Fruit fly (Drosophila melanogaster): ENCODE data around the gene CG4558.

Gene CG4558

DNA sequence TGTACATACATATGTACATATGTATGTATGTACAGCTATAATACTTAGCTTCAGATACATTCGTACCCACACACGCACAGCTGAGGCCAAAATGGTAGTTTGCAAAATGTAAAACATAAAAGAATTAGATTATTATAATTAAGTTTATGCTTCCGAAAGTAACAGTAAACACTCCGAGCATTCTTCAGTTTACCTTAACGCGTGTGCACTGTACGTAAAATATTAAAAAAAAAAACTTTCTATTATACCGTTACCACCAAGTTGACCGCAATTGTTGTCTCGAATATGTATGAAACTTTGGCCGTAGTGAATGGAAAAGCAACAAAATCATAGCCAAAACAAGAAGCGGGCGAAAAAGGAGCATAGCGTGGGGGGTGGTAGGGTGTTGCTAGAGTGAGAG, 5.0 kb downstream of the CG4558 start:
- TF ChIP-seq CG12659 (GFP tag; optimal IDR thresholded peaks at IDR 0.05), result peak; percentile 85
- 0 out of 3 replicates have a peak, but pooled peaks have one; percentile 43 for TF ChIP-seq C15 (GFP tag; IDR thresholded peaks at IDR 0.05)
- TF ChIP-seq yki (optimal IDR thresholded peaks at IDR 0.05), result no peak
- TF ChIP-seq Spps (tag; optimal IDR thresholded peaks at IDR 0.05), result peak; percentile 50
- TF ChIP-seq pfk (GFP tag; optimal IDR thresholded peaks at IDR 0.05), result no peak
- TF ChIP-seq CG3407 (GFP tag; optimal IDR thresholded peaks at IDR 0.05), result peak; percentile 69
- TF ChIP-seq CG8089 (GFP tag; optimal IDR thresholded peaks at IDR 0.05), result peak; percentile 43
- TF ChIP-seq btn (GFP tag; optimal IDR thresholded peaks at IDR 0.05), result peak; percentile 19
- peak; percentile 79 for TF ChIP-seq CG1233 (GFP tag; optimal IDR thresholded peaks at IDR 0.05)
- TF ChIP-seq CrebB (tag; optimal IDR thresholded peaks at IDR 0.05), result peak; percentile 15
- no peak for TF ChIP-seq Tbp (GFP tag; optimal IDR thresholded peaks at IDR 0.05)
- no peak for TF ChIP-seq eve (GFP tag; optimal IDR thresholded peaks at IDR 0.05)
- peak; percentile 89 for TF ChIP-seq unpg (GFP tag; optimal IDR thresholded peaks at IDR 0.05)
- peak; percentile 87 for TF ChIP-seq cwo (GFP tag; optimal IDR thresholded peaks at IDR 0.05)
- TF ChIP-seq oc (tag; optimal IDR thresholded peaks at IDR 0.05), result peak; percentile 78
- peak; percentile 85 for TF ChIP-seq CG2712 (tag; optimal IDR thresholded peaks at IDR 0.05)
- no peak for TF ChIP-seq NC2α (GFP tag; optimal IDR thresholded peaks at IDR 0.05)
- peak; percentile 92 for TF ChIP-seq CG11504 (tag; optimal IDR thresholded peaks at IDR 0.05)
- no peak for TF ChIP-seq CG1792 (GFP tag; optimal IDR thresholded peaks at IDR 0.05)
- peak; percentile 7; the same call in 1 of the 2 replicates for TF ChIP-seq Taf1 (GFP tag; IDR thresholded peaks at IDR 0.05)
- TF ChIP-seq chinmo (GFP tag; IDR thresholded peaks at IDR 0.05; ENCODE audit: partially characterized antibody), result no peak
- TF ChIP-seq CG33557 (GFP tag; optimal IDR thresholded peaks at IDR 0.05), result no peak
- TF ChIP-seq jumu (GFP tag; optimal IDR thresholded peaks at IDR 0.05), result peak; percentile 59
- peak; percentile 53 for TF ChIP-seq NC2β (GFP tag; optimal IDR thresholded peaks at IDR 0.05)
- no peak for TF ChIP-seq bbx (GFP tag; IDR thresholded peaks at IDR 0.05; ENCODE audit: partially characterized antibody)
- TF ChIP-seq HLH54F (GFP tag; optimal IDR thresholded peaks at IDR 0.05), result peak; percentile 68
- TF ChIP-seq p53 (GFP tag; optimal IDR thresholded peaks at IDR 0.05), result no peak
- peak; percentile 82 for TF ChIP-seq ara (GFP tag; IDR thresholded peaks at IDR 0.05)
- peak; percentile 83 for TF ChIP-seq CG10209 (GFP tag; optimal IDR thresholded peaks at IDR 0.05)
- TF ChIP-seq CG7372 (GFP tag; IDR thresholded peaks at IDR 0.05), result peak; percentile 44; the same call in 1 of the 2 replicates
- no peak for TF ChIP-seq BEAF-32 (GFP tag; optimal IDR thresholded peaks at IDR 0.05)
- TF ChIP-seq fu2 (GFP tag; optimal IDR thresholded peaks at IDR 0.05), result peak; percentile 56
- no peak for TF ChIP-seq Opbp (GFP tag; IDR thresholded peaks at IDR 0.05; ENCODE audit: partially characterized antibody)
- peak; percentile 39 for TF ChIP-seq eyg (GFP tag; optimal IDR thresholded peaks at IDR 0.05)
- no peak for TF ChIP-seq en (GFP tag; optimal IDR thresholded peaks at IDR 0.05)
- peak; percentile 5 for TF ChIP-seq tx (GFP tag; optimal IDR thresholded peaks at IDR 0.05)
- TF ChIP-seq Hr78 (GFP tag; optimal IDR thresholded peaks at IDR 0.05), result no peak
- no peak for TF ChIP-seq crp (GFP tag; optimal IDR thresholded peaks at IDR 0.05)
- TF ChIP-seq Nf-YB (GFP tag; optimal IDR thresholded peaks at IDR 0.05), result peak; percentile 60
- TF ChIP-seq Lim3 (GFP tag; IDR thresholded peaks at IDR 0.05), result 0 out of 2 replicates have a peak, but pooled peaks have one; percentile 41
- TF ChIP-seq CG18262 (tag; optimal IDR thresholded peaks at IDR 0.05), result peak; percentile 84
- peak; percentile 44 to 88 for TF ChIP-seq Hr51 (GFP tag; optimal IDR thresholded peaks at IDR 0.05)
- peak; percentile 55 for TF ChIP-seq Mes4 (GFP tag; optimal IDR thresholded peaks at IDR 0.05)
- TF ChIP-seq Usf (GFP tag; optimal IDR thresholded peaks at IDR 0.05), result peak; percentile 29
- peak; percentile 77 for TF ChIP-seq CG10147 (GFP tag; optimal IDR thresholded peaks at IDR 0.05)
- peak; percentile 81 for TF ChIP-seq CG14441 (GFP tag; IDR thresholded peaks at IDR 0.05)
- peak; percentile 72; the same call in 2 of the 3 replicates for TF ChIP-seq CG2889 (GFP tag; IDR thresholded peaks at IDR 0.05)
- TF ChIP-seq CG31224 (GFP tag; IDR thresholded peaks at IDR 0.05), result peak; percentile 48; the same call in 1 of the 2 replicates
- no peak for TF ChIP-seq cg (GFP tag; optimal IDR thresholded peaks at IDR 0.05)
- peak; percentile 65 for TF ChIP-seq CG1647 (GFP tag; optimal IDR thresholded peaks at IDR 0.05)

Measured in whole organism, embryonic.